Worm (Caenorhabditis elegans) whole organism, L3 larva: Measurements from ENCODE around the gene hid-1.

Experiments
- R02D3.7 ChIP-seq: fragments of 150-350 bp; optimal IDR thresholded peaks from 2 replicates; lab custom pipeline; 2014; ENCODE audit warnings: missing biosample characterization, missing genetic modification characterization
- ZK546.5 ChIP-seq: sonication (generic microtip); optimal IDR thresholded peaks from 2 replicates; lab custom pipeline; 2017; ENCODE audit warnings: missing biosample characterization, missing genetic modification characterization
- ama-1 ChIP-seq: fragments of 150-350 bp; optimal IDR thresholded peaks from 2 replicates; lab custom pipeline; 2018
- ceh-82 ChIP-seq: fragments of 150-350 bp; optimal IDR thresholded peaks from 2 replicates; lab custom pipeline; 2014; ENCODE audit warnings: missing biosample characterization, missing genetic modification characterization
- eor-1 ChIP-seq, 2 experiments: fragments of 150-350 bp; optimal IDR thresholded peaks; 2 replicates each; lab custom pipeline; 2014 to 2018; ENCODE audit warnings: missing biosample characterization in 2 of 2, missing genetic modification characterization in 2 of 2
- pha-4 ChIP-seq: fragments of 150-350 bp; optimal IDR thresholded peaks from 2 replicates; lab custom pipeline; 2014; ENCODE audit warnings: missing biosample characterization, missing genetic modification reagents, missing genetic modification characterization
- skn-1 ChIP-seq: fragments of 150-350 bp; optimal IDR thresholded peaks from 2 replicates; lab custom pipeline; 2014; ENCODE audit warnings: missing biosample characterization, missing genetic modification characterization
- ztf-11 ChIP-seq: fragments of 150-350 bp; optimal IDR thresholded peaks from 2 replicates; lab custom pipeline; 2014; ENCODE audit warnings: missing biosample characterization, missing genetic modification characterization
- ztf-4 ChIP-seq: fragments of 150-350 bp; optimal IDR thresholded peaks from 2 replicates; lab custom pipeline; 2014; ENCODE audit warnings: missing biosample characterization, missing genetic modification characterization

- no peak for TF ChIP-seq eor-1 (tag; optimal IDR thresholded peaks at IDR 0.05; lab: Kevin White, UChicago)
- no peak for TF ChIP-seq ztf-11 (tag; lab: Kevin White, UChicago)
- TF ChIP-seq ama-1 (lab: Kevin White, UChicago) = no peak
- TF ChIP-seq skn-1 (tag; lab: Kevin White, UChicago) = no peak
- no peak for TF ChIP-seq ZK546.5 (tag; lab: Kevin White, UChicago)
- no peak for TF ChIP-seq R02D3.7 (tag; lab: Kevin White, UChicago)
- no peak for TF ChIP-seq ztf-4 (tag; lab: Kevin White, UChicago)
- no peak for TF ChIP-seq pha-4 (tag; lab: Kevin White, UChicago)
- TF ChIP-seq ceh-82 = no peak
Measured at ce11 chrX:2450994-2451393, 37.9 kb upstream of the hid-1 start.
